Fruit fly (Drosophila melanogaster) whole organism: ENCODE results near the gene CG14736.

Source experiments
- CG8478 ChIP-seq: fragments of >200 bp; optimal IDR thresholded peaks from 2 replicates; lab custom pipeline; 2018; ENCODE audit warnings: inconsistent platforms
- psq ChIP-seq: fragments of >200 bp; optimal IDR thresholded peaks from 2 replicates; lab custom pipeline; 2017

dm6 chr3R:12083537-12083936 is 43.2 kb downstream of the CG14736 start:
- no peak for TF ChIP-seq psq (lab: Kevin White, UChicago)
- no peak for TF ChIP-seq CG8478 (lab: Kevin White, UChicago)
